Fruit fly (Drosophila melanogaster) whole organism, embryonic: ENCODE data around the gene how.
A peak's percentile ranks its signal among the peaks of the same experiment; 100 is the strongest.

Experiments
- Asciz ChIP-seq: fragments of 200-800 bp; sonication (Bioruptor generic); optimal IDR thresholded peaks from 2 replicates; lab custom pipeline; 2017; ENCODE audit warnings: missing biosample characterization, mild to moderate bottlenecking, missing genetic modification characterization, missing genetic modification reagents
- Atf-2 ChIP-seq: fragments of 200-800 bp; sonication (Bioruptor generic); optimal IDR thresholded peaks from 2 replicates; lab custom pipeline; 2016; ENCODE audit warnings: missing biosample characterization, missing genetic modification characterization
- Atf6 ChIP-seq: fragments of 200-800 bp; sonication (Bioruptor generic); IDR thresholded peaks from 2 replicates; pipeline ENCODE4 v1.3.6; 2022; ENCODE audit warnings: missing biosample characterization, missing genetic modification characterization
- B-H2 ChIP-seq: fragments of 200-800 bp; sonication (Bioruptor generic); optimal IDR thresholded peaks from 2 replicates; lab custom pipeline; 2018; ENCODE audit warnings: missing biosample characterization, mild to moderate bottlenecking, missing genetic modification characterization
- CG10366 ChIP-seq: fragments of 200-800 bp; sonication (Bioruptor generic); IDR thresholded peaks from 2 replicates; pipeline ENCODE4 v1.3.6; 2022; ENCODE audit warnings: missing biosample characterization, missing genetic modification characterization
- CG10654 ChIP-seq: fragments of 200-800 bp; sonication (Bioruptor generic); optimal IDR thresholded peaks from 2 replicates; lab custom pipeline; 2016; ENCODE audit warnings: missing biosample characterization, missing genetic modification characterization
- CG12236 ChIP-seq: fragments of 200-800 bp; sonication (Bioruptor generic); optimal IDR thresholded peaks from 2 replicates; lab custom pipeline; 2016; ENCODE audit warnings: missing biosample characterization, missing genetic modification characterization
- CG12769 ChIP-seq: fragments of 200-800 bp; sonication (Bioruptor generic); optimal IDR thresholded peaks from 2 replicates; lab custom pipeline; 2019; ENCODE audit warnings: missing biosample characterization, mild to moderate bottlenecking, missing genetic modification characterization, moderate library complexity
- CG12942 ChIP-seq: fragments of 200-800 bp; sonication (Bioruptor generic); optimal IDR thresholded peaks from 3 replicates; lab custom pipeline; 2016; ENCODE audit warnings: missing biosample characterization, missing genetic modification characterization
- CG13287 ChIP-seq: fragments of 200-800 bp; sonication (Bioruptor generic); IDR thresholded peaks from 2 replicates; pipeline ENCODE4 v1.3.6; 2022; ENCODE audit warnings: missing biosample characterization, missing genetic modification characterization; ENCODE audit not compliant: partially characterized antibody
- CG14667 ChIP-seq: fragments of 200-800 bp; sonication (Bioruptor generic); IDR thresholded peaks from 2 replicates; pipeline ENCODE4 v1.3.6; 2022; ENCODE audit warnings: missing biosample characterization, missing genetic modification characterization
- CG14710 ChIP-seq: fragments of 200-800 bp; sonication (Bioruptor generic); optimal IDR thresholded peaks from 3 replicates; lab custom pipeline; 2019; ENCODE audit warnings: missing biosample characterization, mild to moderate bottlenecking, missing genetic modification characterization, moderate library complexity
- CG15514 ChIP-seq: fragments of 200-800 bp; sonication (Bioruptor generic); optimal IDR thresholded peaks from 3 replicates; lab custom pipeline; 2017; ENCODE audit warnings: missing biosample characterization, missing genetic modification characterization, mild to moderate bottlenecking, moderate library complexity, missing genetic modification reagents
- CG15601 ChIP-seq: fragments of 200-800 bp; sonication (Bioruptor generic); optimal IDR thresholded peaks from 3 replicates; lab custom pipeline; 2019; ENCODE audit warnings: missing biosample characterization, mild to moderate bottlenecking, missing genetic modification characterization, moderate library complexity
- CG15696 ChIP-seq: fragments of 200-800 bp; sonication (Bioruptor generic); optimal IDR thresholded peaks from 2 replicates; lab custom pipeline; 2019; ENCODE audit warnings: missing biosample characterization, mild to moderate bottlenecking, missing genetic modification characterization, moderate library complexity
- CG16779 ChIP-seq: fragments of 200-800 bp; sonication (Bioruptor generic); IDR thresholded peaks from 2 replicates; pipeline ENCODE4 v1.3.6; 2022; ENCODE audit warnings: missing biosample characterization, missing genetic modification characterization
- CG2889 ChIP-seq: fragments of 200-800 bp; sonication (Bioruptor generic); IDR thresholded peaks from 3 replicates; pipeline ENCODE4 v1.3.6; 2022; ENCODE audit warnings: missing biosample characterization, missing genetic modification characterization
- CG33213 ChIP-seq: fragments of 200-800 bp; sonication (Bioruptor generic); optimal IDR thresholded peaks from 3 replicates; lab custom pipeline; 2016; ENCODE audit warnings: missing biosample characterization, missing genetic modification characterization
- CG3847 ChIP-seq: fragments of 200-800 bp; sonication (Bioruptor generic); IDR thresholded peaks from 2 replicates; pipeline ENCODE4 v1.3.6; 2022; ENCODE audit warnings: missing biosample characterization, missing genetic modification characterization
- CG5245 ChIP-seq: fragments of 200-800 bp; sonication (Bioruptor generic); optimal IDR thresholded peaks from 3 replicates; lab custom pipeline; 2016; ENCODE audit warnings: missing biosample characterization, missing genetic modification characterization
- CG6272 ChIP-seq: fragments of 200-800 bp; sonication (Bioruptor generic); IDR thresholded peaks from 2 replicates; pipeline ENCODE4 v1.3.6; 2022; ENCODE audit warnings: missing biosample characterization, missing genetic modification characterization
- CG6683 ChIP-seq: fragments of 200-800 bp; sonication (Bioruptor generic); optimal IDR thresholded peaks from 2 replicates; lab custom pipeline; 2017; ENCODE audit warnings: missing biosample characterization, mild to moderate bottlenecking, missing genetic modification characterization, missing genetic modification reagents
- CG6854 ChIP-seq: fragments of 200-800 bp; sonication (Bioruptor generic); optimal IDR thresholded peaks from 3 replicates; lab custom pipeline; 2017; ENCODE audit warnings: missing biosample characterization, mild to moderate bottlenecking, missing genetic modification characterization
- CG7357 ChIP-seq: fragments of 200-800 bp; sonication (Bioruptor generic); IDR thresholded peaks from 3 replicates; pipeline ENCODE4 v1.3.6; 2022; ENCODE audit warnings: missing biosample characterization, missing genetic modification characterization
- CG7556 ChIP-seq: fragments of 200-800 bp; sonication (Bioruptor generic); optimal IDR thresholded peaks from 2 replicates; lab custom pipeline; 2017; ENCODE audit warnings: missing biosample characterization, mild to moderate bottlenecking, missing genetic modification characterization
- CkIIα-i1 ChIP-seq: fragments of 200-800 bp; sonication (Bioruptor generic); IDR thresholded peaks from 2 replicates; pipeline ENCODE4 v1.3.6; 2022; ENCODE audit warnings: missing biosample characterization, missing genetic modification characterization
- Dref ChIP-seq: fragments of 200-800 bp; sonication (Bioruptor generic); IDR thresholded peaks from 2 replicates; pipeline ENCODE4 v1.3.6; 2022; ENCODE audit warnings: missing biosample characterization, missing genetic modification characterization
- ERR ChIP-seq: fragments of 200-800 bp; sonication (Bioruptor generic); optimal IDR thresholded peaks from 2 replicates; lab custom pipeline; 2016; ENCODE audit warnings: missing biosample characterization, missing genetic modification characterization
- Fer1 ChIP-seq: fragments of 200-800 bp; sonication (Bioruptor generic); optimal IDR thresholded peaks from 2 replicates; lab custom pipeline; 2017; ENCODE audit warnings: missing biosample characterization, mild to moderate bottlenecking, missing genetic modification characterization
- Gug ChIP-seq: fragments of 200-800 bp; sonication (Bioruptor generic); IDR thresholded peaks from 4 replicates; pipeline ENCODE4 v1.3.6; 2022; ENCODE audit warnings: missing biosample characterization, missing genetic modification characterization
- H15 ChIP-seq: fragments of 200-800 bp; sonication (Bioruptor generic); IDR thresholded peaks from 3 replicates; pipeline ENCODE4 v1.3.6; 2022; ENCODE audit warnings: missing biosample characterization, missing genetic modification characterization
- Mad ChIP-seq: fragments of 200-800 bp; sonication (Bioruptor generic); optimal IDR thresholded peaks from 2 replicates; lab custom pipeline; 2016; ENCODE audit warnings: missing biosample characterization, missing genetic modification characterization
- Neu2 ChIP-seq: fragments of 200-800 bp; sonication (Bioruptor generic); optimal IDR thresholded peaks from 3 replicates; lab custom pipeline; 2016; ENCODE audit warnings: missing biosample characterization, missing genetic modification characterization, borderline replicate concordance
- Nf-YB ChIP-seq: fragments of 200-800 bp; sonication (Bioruptor generic); optimal IDR thresholded peaks from 3 replicates; lab custom pipeline; 2019; ENCODE audit warnings: missing biosample characterization, mild to moderate bottlenecking, missing genetic modification characterization, moderate library complexity
- Nf-YC ChIP-seq: fragments of 200-800 bp; optimal IDR thresholded peaks from 3 replicates; lab custom pipeline; 2019; ENCODE audit warnings: missing biosample characterization, mild to moderate bottlenecking, missing genetic modification characterization, moderate library complexity
- Pdp1 ChIP-seq, 2 experiments: fragments of 200-800 bp; sonication (Bioruptor generic); optimal IDR thresholded peaks; 3 replicates each; lab custom pipeline; 2016; ENCODE audit warnings: missing biosample characterization in 2 of 2, missing genetic modification characterization in 2 of 2, mild to moderate bottlenecking in 1 of 2, moderate library complexity in 1 of 2
- bab2 ChIP-seq: fragments of 200-800 bp; sonication (Bioruptor generic); optimal IDR thresholded peaks from 2 replicates; lab custom pipeline; 2016; ENCODE audit warnings: missing biosample characterization, missing genetic modification characterization
- cato ChIP-seq: fragments of 200-800 bp; sonication (Bioruptor generic); optimal IDR thresholded peaks from 2 replicates; lab custom pipeline; 2016; ENCODE audit warnings: missing biosample characterization, missing genetic modification characterization, borderline replicate concordance
- caup ChIP-seq: fragments of 200-800 bp; sonication (Bioruptor generic); optimal IDR thresholded peaks from 3 replicates; lab custom pipeline; 2017; ENCODE audit warnings: missing biosample characterization, mild to moderate bottlenecking, missing genetic modification characterization, moderate library complexity; ENCODE audit not compliant: severe bottlenecking
- chm ChIP-seq: fragments of 200-800 bp; sonication (Bioruptor generic); IDR thresholded peaks from 2 replicates; pipeline ENCODE4 v1.3.6; 2022; ENCODE audit warnings: missing biosample characterization, missing genetic modification characterization
- esg ChIP-seq: fragments of 200-800 bp; sonication (Bioruptor generic); conservative IDR thresholded peaks from 2 replicates; pipeline ENCODE4 v1.3.6; 2022; ENCODE audit warnings: missing biosample characterization, missing genetic modification characterization
- fu2 ChIP-seq: fragments of 200-800 bp; sonication (Bioruptor generic); optimal IDR thresholded peaks from 2 replicates; lab custom pipeline; 2016; ENCODE audit warnings: missing biosample characterization, missing genetic modification characterization
- gce ChIP-seq: fragments of 200-800 bp; sonication (Bioruptor generic); IDR thresholded peaks from 3 replicates; pipeline ENCODE4 v1.3.6; 2022; ENCODE audit warnings: missing biosample characterization, missing genetic modification characterization
- gfzf ChIP-seq: fragments of 200-800 bp; sonication (Bioruptor generic); optimal IDR thresholded peaks from 2 replicates; lab custom pipeline; 2016; ENCODE audit warnings: missing biosample characterization, mild to moderate bottlenecking, missing genetic modification characterization, moderate library complexity
- ham ChIP-seq: fragments of 200-800 bp; sonication (Bioruptor generic); IDR thresholded peaks from 2 replicates; pipeline ENCODE4 v1.3.6; 2022; ENCODE audit warnings: missing biosample characterization, missing genetic modification characterization
- inv ChIP-seq: fragments of 200-800 bp; sonication (Bioruptor generic); IDR thresholded peaks from 2 replicates; pipeline ENCODE4 v1.3.6; 2022; ENCODE audit warnings: missing biosample characterization, missing genetic modification characterization; ENCODE audit not compliant: partially characterized antibody
- klu ChIP-seq: fragments of 200-800 bp; sonication (Bioruptor generic); IDR thresholded peaks from 2 replicates; pipeline ENCODE4 v1.3.6; 2022; ENCODE audit warnings: missing biosample characterization, missing genetic modification characterization
- nerfin-1 ChIP-seq: fragments of 200-800 bp; sonication (Bioruptor generic); optimal IDR thresholded peaks from 3 replicates; lab custom pipeline; 2019; ENCODE audit warnings: missing biosample characterization, mild to moderate bottlenecking, missing genetic modification characterization, moderate library complexity
- p53 ChIP-seq: fragments of 200-800 bp; sonication (Bioruptor generic); optimal IDR thresholded peaks from 2 replicates; lab custom pipeline; 2016; ENCODE audit warnings: missing biosample characterization, missing genetic modification characterization
- seq ChIP-seq: fragments of 200-800 bp; sonication (Bioruptor generic); IDR thresholded peaks from 2 replicates; pipeline ENCODE4 v1.3.6; 2022; ENCODE audit warnings: missing biosample characterization, missing genetic modification characterization

The how gene

DNA sequence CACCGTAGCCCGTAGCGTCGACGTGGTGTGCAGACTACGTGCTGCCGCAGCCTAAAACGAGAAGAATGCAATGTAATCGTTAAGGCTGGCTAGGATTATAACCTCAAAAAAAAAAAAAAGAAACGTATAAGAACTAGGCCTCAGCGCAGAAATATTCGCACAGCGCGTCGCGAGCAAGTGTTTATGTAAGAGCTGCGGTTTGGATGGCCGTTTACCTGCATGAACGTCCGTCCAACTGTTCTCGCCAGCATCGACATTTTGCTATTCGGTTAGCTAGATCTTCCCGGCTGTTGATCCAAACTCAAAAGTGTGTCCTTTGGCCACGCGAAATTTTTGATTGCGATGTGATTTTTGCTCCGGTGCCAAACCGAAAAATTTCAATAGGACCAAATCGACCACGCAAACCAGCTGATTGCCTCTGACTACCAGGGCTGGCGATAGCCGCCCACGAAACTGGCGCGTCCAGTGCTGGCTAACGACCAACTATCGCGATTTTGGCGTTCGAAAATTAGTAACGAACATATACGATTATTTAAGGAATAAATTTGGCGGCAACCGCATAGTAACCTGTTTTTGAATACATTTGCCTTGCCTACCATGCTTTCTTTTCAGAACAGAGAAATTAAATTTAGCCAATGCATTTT is 23.1 kb upstream of the how start, which contains the start of gene Idh3b (continued):
- TF ChIP-seq Nf-YB (GFP tag; lab: Kevin White, UChicago) = no peak
- TF ChIP-seq CG7556 (GFP tag; lab: Kevin White, UChicago) = no peak
- 0 out of 3 replicates have a peak, but pooled peaks have one; percentile 39 for TF ChIP-seq CG7357
- peak; percentile 54 for TF ChIP-seq gfzf (GFP tag; lab: Kevin White, UChicago)
- TF ChIP-seq CG12942 (GFP tag; lab: Kevin White, UChicago) = peak; percentile 44
- peak; percentile 88 for TF ChIP-seq CG3847
- TF ChIP-seq inv = peak; percentile 93
- no peak for TF ChIP-seq CG6272 (GFP tag; lab: Robert Waterston, UW)
- TF ChIP-seq CG10654 (GFP tag; lab: Kevin White, UChicago) = peak; percentile 45
- TF ChIP-seq Pdp1 (GFP tag; optimal IDR thresholded peaks at IDR 0.05; lab: Kevin White, UChicago) = peak; percentile 75 to 97
- TF ChIP-seq nerfin-1 = no peak
- no peak for TF ChIP-seq CG2889 (GFP tag; lab: Robert Waterston, UW)
- TF ChIP-seq CG15514 (GFP tag; lab: Kevin White, UChicago) = peak; percentile 83
- peak; percentile 57 for TF ChIP-seq klu (GFP tag; lab: Robert Waterston, UW)
- no peak for TF ChIP-seq Neu2 (GFP tag; lab: Kevin White, UChicago)
- TF ChIP-seq CG15696 = no peak
- no peak for TF ChIP-seq esg (GFP tag; lab: Robert Waterston, UW)
- peak; percentile 35 for TF ChIP-seq bab2
- TF ChIP-seq fu2 = peak; percentile 37
- TF ChIP-seq CG15601 = peak; percentile 55
- peak; percentile 76 for TF ChIP-seq CG33213 (GFP tag; lab: Kevin White, UChicago)
- TF ChIP-seq Dref (GFP tag; lab: Robert Waterston, UW) = no peak
- no peak; the same call in 2 of the 3 replicates for TF ChIP-seq H15 (GFP tag; lab: Robert Waterston, UW)
- no peak for TF ChIP-seq CG12236 (GFP tag; lab: Kevin White, UChicago)
- TF ChIP-seq p53 (GFP tag; lab: Kevin White, UChicago) = peak; percentile 28
- TF ChIP-seq CG12769 = no peak
- peak; percentile 62; the same call in 1 of the 2 replicates for TF ChIP-seq CG16779 (GFP tag; lab: Robert Waterston, UW)
- no peak for TF ChIP-seq Fer1 (GFP tag; lab: Kevin White, UChicago)
- peak; percentile 98 for TF ChIP-seq CG13287 (GFP tag; lab: Robert Waterston, UW)
- peak; percentile 23 for TF ChIP-seq cato (GFP tag; lab: Kevin White, UChicago)
- no peak for TF ChIP-seq CG6683
- no peak for TF ChIP-seq gce (GFP tag; lab: Robert Waterston, UW)
- TF ChIP-seq B-H2 (GFP tag; lab: Kevin White, UChicago) = peak; percentile 87
- TF ChIP-seq CG14710 (tag; lab: Kevin White, UChicago) = peak; percentile 70
- no peak for TF ChIP-seq ham (GFP tag; lab: Robert Waterston, UW)
- no peak for TF ChIP-seq caup
- no peak for TF ChIP-seq seq
- TF ChIP-seq chm (GFP tag; lab: Robert Waterston, UW) = no peak
- TF ChIP-seq CG5245 (GFP tag; lab: Kevin White, UChicago) = peak; percentile 48
- TF ChIP-seq CG14667 (GFP tag; lab: Robert Waterston, UW) = no peak
- TF ChIP-seq Gug (GFP tag; lab: Robert Waterston, UW) = peak; percentile 80
- TF ChIP-seq CG10366 (GFP tag; lab: Robert Waterston, UW) = no peak; the same call in 1 of the 2 replicates
- peak; percentile 30 for TF ChIP-seq ERR (GFP tag; lab: Kevin White, UChicago)
- TF ChIP-seq Asciz (GFP tag; lab: Kevin White, UChicago) = no peak
- TF ChIP-seq Atf6 (GFP tag; lab: Robert Waterston, UW) = peak; percentile 56
- TF ChIP-seq Atf-2 (GFP tag; lab: Kevin White, UChicago) = peak; percentile 12
- TF ChIP-seq CG6854 (GFP tag; lab: Kevin White, UChicago) = no peak
- TF ChIP-seq CkIIα-i1 (GFP tag; lab: Robert Waterston, UW) = no peak
- peak; percentile 68 for TF ChIP-seq Mad
- no peak for TF ChIP-seq Nf-YC (tag; lab: Kevin White, UChicago)
